Worm (Caenorhabditis elegans): ENCODE data around the gene lec-6.

lec-6 gene

DNA sequence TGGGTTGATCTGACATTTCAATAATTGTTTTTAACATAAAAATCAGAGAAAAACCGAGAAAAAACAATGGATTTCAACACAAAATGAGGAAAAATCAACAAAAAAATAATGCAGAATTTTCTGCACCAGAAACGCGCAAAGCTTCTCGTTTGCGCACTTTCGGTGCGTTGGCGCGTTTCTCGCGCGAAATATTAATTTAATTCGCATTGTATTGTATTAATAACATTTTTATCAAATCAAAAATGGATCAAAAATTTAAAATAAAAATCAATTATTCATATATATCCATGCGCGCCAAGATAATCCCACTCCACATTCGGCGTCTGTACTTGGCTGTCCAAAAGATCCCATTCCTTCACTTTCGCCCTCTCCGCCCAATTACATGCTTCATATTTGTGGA lies 34.5 kb upstream of the lec-6 start, which contains the start of gene fem-2:
Gene fem-2, minus strand, starts transcription at position 9 of the 400 bp plus-strand sequence.
- TF ChIP-seq klf-2 (GFP tag; conservative IDR thresholded peaks at IDR 0.05) (no peak), ztf-29 (GFP tag; IDR thresholded peaks at IDR 0.05) (no peak), ref-1 (GFP tag; conservative IDR thresholded peaks at IDR 0.05) (no peak), T22C8.4 (GFP tag; IDR thresholded peaks at IDR 0.05) (no peak), flt-1 (GFP tag; IDR thresholded peaks at IDR 0.05) (no peak), tab-1 (GFP tag; IDR thresholded peaks at IDR 0.05) (no peak), med-1 (GFP tag; optimal IDR thresholded peaks at IDR 0.05; ENCODE audit: insufficient read depth) (no peak), ztf-23 (GFP tag; IDR thresholded peaks at IDR 0.05) (no peak), cog-1 (tag; optimal IDR thresholded peaks at IDR 0.05) (no peak)

DNA sequence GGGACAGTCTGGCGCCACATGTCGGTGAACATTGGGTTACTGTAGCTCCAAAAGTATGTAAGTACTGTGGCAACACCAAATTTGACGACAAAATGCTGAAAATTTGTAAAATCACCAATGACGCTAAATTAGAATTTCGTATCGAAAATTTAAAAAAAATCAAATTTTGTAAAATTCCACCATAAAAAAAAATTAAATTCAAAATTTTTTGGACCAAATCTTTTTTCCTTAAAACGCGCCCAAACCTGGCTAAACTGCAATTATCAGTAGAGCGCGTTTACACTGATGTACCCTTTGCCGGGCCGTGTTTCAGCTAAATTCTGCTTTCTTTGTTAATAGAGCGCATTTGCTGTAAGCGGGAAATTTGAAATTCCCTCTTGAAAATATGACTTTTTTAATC lies 31.3 kb upstream of the lec-6 start, which contains the start of gene T19C3.6:
Gene T19C3.6, minus strand, starts transcription at position 101 of the 400 bp plus-strand sequence.
- TF ChIP-seq ref-1 (GFP tag; conservative IDR thresholded peaks at IDR 0.05) (no peak), ztf-23 (GFP tag; IDR thresholded peaks at IDR 0.05) (no peak), ztf-29 (GFP tag; IDR thresholded peaks at IDR 0.05) (no peak), klf-2 (GFP tag; conservative IDR thresholded peaks at IDR 0.05) (no peak)

DNA sequence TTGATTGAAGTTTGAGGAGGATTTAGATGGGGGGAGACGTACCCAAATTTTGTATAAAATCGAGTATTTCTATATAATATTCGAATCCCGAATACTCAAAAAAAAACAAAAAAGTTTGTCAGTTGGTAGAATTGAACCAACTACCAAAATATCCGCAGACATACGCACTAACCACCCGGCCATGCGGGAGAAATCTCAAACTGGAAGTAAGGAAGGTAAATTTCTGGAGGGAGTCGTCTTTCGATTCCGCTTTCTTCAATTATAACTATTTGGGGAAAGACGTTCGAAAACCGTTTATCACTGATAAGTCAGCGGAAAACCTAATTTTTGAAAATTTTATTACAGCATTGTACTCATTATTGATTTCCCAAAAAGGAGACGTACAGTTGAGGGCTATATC lies 28.8 kb upstream of the lec-6 start:
- TF ChIP-seq klf-2 (GFP tag; conservative IDR thresholded peaks at IDR 0.05) (peak; percentile 51; the same call in 1 of the 2 replicates), tab-1 (GFP tag; IDR thresholded peaks at IDR 0.05) (peak; percentile 10; the same call in 1 of the 2 replicates), ztf-23 (GFP tag; IDR thresholded peaks at IDR 0.05) (peak; percentile 54; the same call in 1 of the 2 replicates), ref-1 (GFP tag; conservative IDR thresholded peaks at IDR 0.05) (0 out of 2 replicates have a peak, but pooled peaks have one; percentile 16), flt-1 (GFP tag; IDR thresholded peaks at IDR 0.05) (peak; percentile 73)

DNA sequence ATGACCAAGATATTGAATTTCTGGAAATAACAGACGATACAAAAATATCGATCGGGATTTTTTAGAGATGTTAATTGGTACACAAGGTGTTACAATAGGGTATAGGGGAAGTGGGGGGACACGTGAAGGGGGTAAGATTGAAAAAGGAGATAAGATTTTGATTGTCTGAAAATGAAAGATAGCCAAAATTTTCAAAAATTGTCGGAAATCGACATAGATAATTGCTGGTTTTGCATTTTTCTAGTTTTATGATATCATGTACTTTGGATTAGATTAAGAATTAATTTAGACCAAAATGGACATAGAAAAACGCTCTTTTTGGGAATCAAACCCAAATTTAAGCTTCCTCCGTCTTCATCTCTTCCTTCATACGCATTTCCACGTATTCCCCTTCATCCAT lies 27.7 kb upstream of the lec-6 start, which contains the start of gene T19C3.5:
Gene T19C3.5, minus strand, starts transcription at position 101 of the 400 bp plus-strand sequence.
- TF ChIP-seq cog-1 (tag; optimal IDR thresholded peaks at IDR 0.05) (no peak), flt-1 (GFP tag; IDR thresholded peaks at IDR 0.05) (no peak)

DNA sequence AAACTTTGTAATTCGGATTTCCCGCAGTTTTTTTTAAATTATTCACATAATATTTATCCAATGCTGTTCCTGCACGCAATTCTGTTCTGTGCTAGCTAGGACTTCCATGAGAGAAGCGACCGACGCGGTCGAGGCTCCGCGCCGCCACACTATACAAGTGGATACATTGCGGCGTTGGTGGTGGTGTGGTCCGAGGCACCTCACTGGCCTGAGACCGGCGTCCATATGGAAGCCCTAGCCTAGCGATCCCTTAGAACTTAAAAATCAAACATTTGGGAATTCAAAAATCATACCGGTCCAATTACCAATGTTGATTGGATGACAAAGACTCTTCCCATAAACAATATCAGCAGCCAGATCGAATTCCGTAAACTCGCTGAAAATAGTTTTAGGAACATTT lies 25.9 kb upstream of the lec-6 start:
- TF ChIP-seq ztf-23 (GFP tag; IDR thresholded peaks at IDR 0.05) = no peak
- TF ChIP-seq ztf-29 (GFP tag; IDR thresholded peaks at IDR 0.05) = no peak
- no peak for TF ChIP-seq med-1 (GFP tag; optimal IDR thresholded peaks at IDR 0.05; ENCODE audit: insufficient read depth)
- TF ChIP-seq klf-2 (GFP tag; conservative IDR thresholded peaks at IDR 0.05) = no peak
- TF ChIP-seq cog-1 (tag; optimal IDR thresholded peaks at IDR 0.05) = no peak
- no peak for TF ChIP-seq flt-1 (GFP tag; IDR thresholded peaks at IDR 0.05)
- no peak for TF ChIP-seq T22C8.4 (GFP tag; IDR thresholded peaks at IDR 0.05)
- TF ChIP-seq ref-1 (GFP tag; conservative IDR thresholded peaks at IDR 0.05) = no peak
- TF ChIP-seq tab-1 (GFP tag; IDR thresholded peaks at IDR 0.05) = no peak

DNA sequence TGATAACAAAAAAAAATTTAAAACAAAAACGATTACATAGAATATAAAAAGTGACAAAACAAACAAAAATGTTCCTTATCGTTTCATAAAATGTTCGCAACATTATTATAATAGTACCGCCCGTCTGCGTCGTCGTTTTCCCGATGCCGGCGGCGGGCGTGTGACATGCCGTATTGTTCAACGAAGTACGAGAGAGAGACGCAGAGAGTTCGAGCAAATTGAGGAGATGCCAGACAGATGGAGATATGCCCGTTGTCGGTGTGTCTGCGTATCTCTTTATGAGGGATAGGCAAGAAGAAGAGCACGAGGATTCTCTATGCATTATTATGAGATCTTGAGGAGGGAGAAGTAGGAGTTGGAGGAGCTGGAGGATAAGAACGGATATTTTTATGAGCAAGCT lies 23.6 kb upstream of the lec-6 start:
- TF ChIP-seq klf-2 (GFP tag; conservative IDR thresholded peaks at IDR 0.05) = no peak
- TF ChIP-seq ref-1 (GFP tag; conservative IDR thresholded peaks at IDR 0.05) = no peak
- peak; percentile 45; the same call in 1 of the 2 replicates for TF ChIP-seq ztf-23 (GFP tag; IDR thresholded peaks at IDR 0.05)
- TF ChIP-seq flt-1 (GFP tag; IDR thresholded peaks at IDR 0.05) = peak; percentile 65; the same call in 1 of the 2 replicates
- peak; percentile 91 for TF ChIP-seq cog-1 (tag; optimal IDR thresholded peaks at IDR 0.05)
- no peak for TF ChIP-seq ztf-29 (GFP tag; IDR thresholded peaks at IDR 0.05)
- TF ChIP-seq tab-1 (GFP tag; IDR thresholded peaks at IDR 0.05) = no peak
- no peak for TF ChIP-seq T22C8.4 (GFP tag; IDR thresholded peaks at IDR 0.05)
- TF ChIP-seq med-1 (GFP tag; optimal IDR thresholded peaks at IDR 0.05; ENCODE audit: insufficient read depth) = no peak

DNA sequence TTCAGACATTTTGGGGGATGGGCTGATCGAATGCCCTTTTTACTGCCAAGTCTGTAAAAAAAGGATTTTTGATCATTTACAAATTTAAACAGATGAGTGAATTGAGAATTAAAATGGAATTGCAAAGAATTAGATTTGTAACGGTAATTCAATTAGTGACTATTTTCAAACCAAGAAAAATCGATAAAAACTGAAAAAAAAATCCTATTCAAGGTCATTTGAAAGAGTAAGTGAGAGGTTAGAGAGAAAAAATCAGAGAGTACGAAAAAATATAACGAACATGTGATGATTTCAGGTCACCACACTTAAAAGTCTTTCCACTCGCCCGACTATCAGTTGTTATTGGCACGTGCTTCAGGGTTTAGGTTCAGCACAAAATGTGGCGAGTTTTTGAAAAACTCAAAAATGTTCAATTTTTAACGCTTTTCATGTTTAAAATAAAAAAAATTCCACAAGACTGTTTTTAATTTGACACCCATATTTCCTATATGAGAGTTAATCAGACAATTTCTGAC lies 20.1 kb upstream of the lec-6 start, which contains the start of gene T19C3.4:
Gene T19C3.4, minus strand, starts transcription at position 51 of the 515 bp plus-strand sequence.
- TF ChIP-seq ztf-23 (GFP tag; IDR thresholded peaks at IDR 0.05) = no peak
- TF ChIP-seq ref-1 (GFP tag; conservative IDR thresholded peaks at IDR 0.05) = no peak
- no peak for TF ChIP-seq med-1 (GFP tag; optimal IDR thresholded peaks at IDR 0.05; ENCODE audit: insufficient read depth)
- TF ChIP-seq cog-1 (tag; optimal IDR thresholded peaks at IDR 0.05) = no peak
- TF ChIP-seq T22C8.4 (GFP tag; IDR thresholded peaks at IDR 0.05) = no peak
- no peak for TF ChIP-seq klf-2 (GFP tag; conservative IDR thresholded peaks at IDR 0.05)
- TF ChIP-seq tab-1 (GFP tag; IDR thresholded peaks at IDR 0.05) = no peak
- TF ChIP-seq flt-1 (GFP tag; IDR thresholded peaks at IDR 0.05) = no peak
- no peak for TF ChIP-seq ztf-29 (GFP tag; IDR thresholded peaks at IDR 0.05)

DNA sequence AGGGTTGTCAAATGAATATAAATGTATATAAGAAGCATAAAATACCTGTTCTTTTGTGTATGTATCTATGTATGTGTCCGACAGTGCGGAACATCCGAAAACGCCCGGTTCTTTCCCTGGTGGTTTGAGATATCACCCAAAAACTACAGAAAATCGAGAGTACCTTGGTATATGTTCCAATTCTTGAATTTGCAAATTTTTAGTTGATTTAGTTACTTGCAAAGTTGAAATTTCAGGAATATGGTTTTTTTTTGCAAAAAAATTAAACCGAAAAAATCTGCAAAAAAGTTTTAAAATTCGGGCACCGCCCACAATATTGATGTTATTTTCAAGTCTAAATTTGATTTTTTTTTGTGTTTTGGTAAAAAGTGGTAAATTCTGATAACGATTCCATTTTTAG lies 17.3 kb upstream of the lec-6 start, which contains the start of gene T19C3.2:
Gene T19C3.2, minus strand, starts transcription at position 101 of the 400 bp plus-strand sequence.
- TF ChIP-seq klf-2 (GFP tag; conservative IDR thresholded peaks at IDR 0.05) (no peak), ztf-29 (GFP tag; IDR thresholded peaks at IDR 0.05) (no peak), med-1 (GFP tag; optimal IDR thresholded peaks at IDR 0.05; ENCODE audit: insufficient read depth) (no peak), cog-1 (tag; optimal IDR thresholded peaks at IDR 0.05) (no peak), ztf-23 (GFP tag; IDR thresholded peaks at IDR 0.05) (no peak)

DNA sequence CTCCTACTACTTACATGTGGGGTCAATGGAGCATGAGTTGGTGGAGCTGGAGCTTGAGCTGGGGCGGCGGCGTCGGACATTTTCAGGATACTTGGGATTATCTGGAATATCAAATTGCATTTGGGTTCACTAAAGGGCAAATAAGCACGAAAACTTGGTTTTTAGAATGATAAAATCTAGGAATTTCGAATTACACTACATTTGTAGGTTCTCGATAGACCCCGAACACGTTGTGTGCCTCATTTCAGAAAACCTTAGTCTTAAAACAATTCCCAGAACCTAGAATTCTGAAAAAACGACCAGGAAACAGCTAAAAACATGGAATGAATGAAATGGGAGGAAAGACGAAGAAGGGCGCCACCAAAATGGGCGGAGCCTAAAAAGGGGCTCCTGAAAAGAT lies 14.3 kb upstream of the lec-6 start, which contains the start of gene T19C3.3:
Gene T19C3.3, minus strand, starts transcription at position 101 of the 400 bp plus-strand sequence.
- TF ChIP-seq klf-2 (GFP tag; conservative IDR thresholded peaks at IDR 0.05) = no peak
- no peak for TF ChIP-seq tab-1 (GFP tag; IDR thresholded peaks at IDR 0.05)
- TF ChIP-seq ztf-29 (GFP tag; IDR thresholded peaks at IDR 0.05) = no peak
- no peak for TF ChIP-seq ref-1 (GFP tag; conservative IDR thresholded peaks at IDR 0.05)
- TF ChIP-seq cog-1 (tag; optimal IDR thresholded peaks at IDR 0.05) = no peak
- no peak for TF ChIP-seq med-1 (GFP tag; optimal IDR thresholded peaks at IDR 0.05; ENCODE audit: insufficient read depth)
- TF ChIP-seq ztf-23 (GFP tag; IDR thresholded peaks at IDR 0.05) = no peak
- no peak for TF ChIP-seq T22C8.4 (GFP tag; IDR thresholded peaks at IDR 0.05)
- no peak for TF ChIP-seq flt-1 (GFP tag; IDR thresholded peaks at IDR 0.05)

DNA sequence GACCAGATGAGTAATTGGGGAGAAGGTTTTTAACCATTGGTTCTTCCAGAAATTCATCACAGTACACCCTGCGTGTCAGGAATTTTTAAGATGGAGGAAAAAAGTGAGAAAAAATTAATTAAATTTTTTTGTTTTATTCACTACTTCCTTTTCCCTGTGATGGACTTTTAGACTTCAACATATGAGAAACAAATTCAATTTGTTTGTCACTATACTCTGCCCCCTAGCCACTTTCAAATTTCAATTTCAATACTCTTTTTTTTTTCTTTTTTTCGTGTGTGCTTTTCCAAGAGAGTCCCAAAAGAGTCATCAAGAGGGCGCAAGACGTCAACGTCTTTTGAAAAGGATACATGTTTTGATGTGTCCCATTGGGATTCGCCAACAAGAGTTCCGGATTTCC lies 12.6 kb upstream of the lec-6 start:
- TF ChIP-seq klf-2 (GFP tag; conservative IDR thresholded peaks at IDR 0.05) (no peak), T22C8.4 (GFP tag; IDR thresholded peaks at IDR 0.05) (no peak)

All from whole organism, midembryonic.